Fruit fly (Drosophila melanogaster) S2 (cell line): Measurements from ENCODE around the gene Rrp45.

Experiments used
- CG8478 ChIP-seq: fragments of >200 bp; optimal IDR thresholded peaks from 2 replicates; lab custom pipeline; 2018
- CTCF ChIP-seq, 2 experiments: fragments of >200 bp; optimal IDR thresholded peaks; 2 replicates each; lab custom pipeline; 2018

Rrp45 gene

DNA sequence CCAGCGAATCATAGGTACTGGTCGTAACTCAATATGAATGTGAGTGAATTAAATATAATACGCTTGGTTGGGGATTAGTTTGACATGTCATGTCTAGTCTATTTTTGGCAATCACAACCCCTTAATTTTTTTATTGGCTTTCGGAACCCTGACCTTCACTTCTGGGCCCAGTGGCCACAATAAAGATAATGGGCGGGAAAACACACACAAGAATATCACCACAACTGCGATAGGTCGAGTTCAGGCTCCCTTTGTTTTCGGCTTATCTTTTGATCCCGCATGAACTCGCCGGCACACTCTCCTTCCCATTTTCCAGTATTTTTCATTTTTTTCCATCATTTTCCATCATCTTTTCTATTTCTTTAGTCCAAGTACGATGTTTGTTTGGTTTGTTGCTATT lies 27.1 kb upstream of the Rrp45 start:
- TF ChIP-seq CG8478 (lab: Kevin White, UChicago), result no peak
- no peak for TF ChIP-seq CTCF (optimal IDR thresholded peaks at IDR 0.05; lab: Kevin White, UChicago)

DNA sequence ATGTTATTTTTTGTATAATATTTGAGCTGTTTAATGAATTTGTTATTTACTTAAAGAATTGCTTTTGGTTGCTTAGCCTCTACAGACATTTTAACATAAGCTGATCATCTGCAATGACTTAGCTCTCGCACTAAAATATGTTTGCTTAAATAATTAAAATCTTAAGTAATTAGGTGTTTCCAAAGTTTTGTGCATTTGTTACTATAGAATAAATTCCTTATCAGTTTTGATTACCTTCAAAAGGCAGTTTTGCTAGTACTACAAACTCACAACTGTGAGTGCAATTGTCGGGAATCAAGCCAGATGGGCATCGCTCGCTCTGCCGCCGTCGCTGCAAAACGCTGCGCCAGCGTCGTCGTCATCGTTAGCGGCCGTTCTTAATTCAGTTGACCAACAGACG lies 25.4 kb upstream of the Rrp45 start:
- TF ChIP-seq CG8478 (lab: Kevin White, UChicago) (no peak), CTCF (optimal IDR thresholded peaks at IDR 0.05; lab: Kevin White, UChicago) (no peak)

dm6 chrX:16815168-16815567 lies 24.1 kb upstream of the Rrp45 start:
- TF ChIP-seq CTCF (optimal IDR thresholded peaks at IDR 0.05; lab: Kevin White, UChicago), result no peak
- TF ChIP-seq CG8478 (lab: Kevin White, UChicago), result no peak

DNA sequence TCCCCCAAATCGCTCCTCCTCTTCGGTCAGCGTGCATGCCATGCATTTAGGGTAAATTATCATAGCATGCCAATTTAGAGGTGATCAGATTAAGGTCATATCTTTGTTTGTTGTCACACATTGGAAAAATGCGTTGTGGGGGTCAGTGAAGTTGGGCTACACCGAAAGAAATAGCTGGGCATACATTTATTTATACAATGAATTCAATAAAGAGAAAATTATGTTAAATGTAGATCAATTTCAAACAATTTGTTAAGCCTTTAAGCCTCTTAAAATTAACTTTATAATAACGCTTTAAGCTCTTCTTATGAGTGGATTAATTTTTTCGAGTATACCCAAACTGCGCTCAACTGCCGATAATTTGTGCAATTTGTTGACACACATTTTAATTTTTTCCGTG lies 23.3 kb upstream of the Rrp45 start:
- no peak for TF ChIP-seq CTCF (optimal IDR thresholded peaks at IDR 0.05; lab: Kevin White, UChicago)
- TF ChIP-seq CG8478 (lab: Kevin White, UChicago), result no peak

DNA sequence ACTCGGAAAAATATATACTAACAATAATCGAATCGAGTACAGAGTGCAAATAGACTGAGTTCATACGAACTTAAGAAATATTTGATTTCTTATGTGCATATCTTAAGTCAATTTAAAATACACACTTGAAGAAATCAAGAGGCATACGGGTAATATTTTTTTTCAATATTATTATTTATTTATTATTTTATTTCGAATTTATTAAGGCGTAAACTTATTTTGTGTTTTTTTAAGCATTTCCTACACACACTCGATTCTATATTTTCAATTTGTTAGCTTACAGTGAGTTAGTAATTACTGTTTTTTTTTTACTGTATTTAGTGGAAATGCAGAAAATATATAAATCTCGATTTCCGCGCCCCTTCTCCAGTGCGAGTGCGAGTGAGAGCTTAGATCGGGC lies 22.2 kb upstream of the Rrp45 start:
- TF ChIP-seq CG8478 (lab: Kevin White, UChicago) (no peak), CTCF (optimal IDR thresholded peaks at IDR 0.05; lab: Kevin White, UChicago) (no peak)

- TF ChIP-seq CTCF (optimal IDR thresholded peaks at IDR 0.05; lab: Kevin White, UChicago) (no peak), CG8478 (lab: Kevin White, UChicago) (no peak)
Observed at dm6 chrX:16811213-16811749, 20.2 kb upstream of the Rrp45 start, which contains the start of gene CG4829. Gene CG4829 (plus strand): TSS chrX:16811699.

DNA sequence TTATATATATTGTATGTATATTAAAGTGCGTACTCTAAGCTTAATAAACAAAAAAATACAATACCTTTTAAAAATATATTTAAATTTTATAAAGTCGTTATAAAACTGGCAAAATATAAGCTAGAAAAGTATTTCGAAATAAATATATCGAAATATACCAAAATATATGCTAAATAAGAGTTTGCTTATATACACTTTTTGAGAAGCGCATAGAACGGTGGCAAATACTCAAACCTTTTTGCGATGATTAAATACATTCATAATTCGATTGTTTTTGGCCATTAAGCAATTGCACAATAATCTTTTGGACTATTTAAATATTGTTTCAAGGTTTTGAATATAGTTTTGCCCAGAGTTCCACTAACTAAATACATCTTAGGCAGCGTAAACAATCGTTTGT lies 18.0 kb upstream of the Rrp45 start:
- TF ChIP-seq CTCF (optimal IDR thresholded peaks at IDR 0.05; lab: Kevin White, UChicago) (no peak), CG8478 (lab: Kevin White, UChicago) (no peak)

DNA sequence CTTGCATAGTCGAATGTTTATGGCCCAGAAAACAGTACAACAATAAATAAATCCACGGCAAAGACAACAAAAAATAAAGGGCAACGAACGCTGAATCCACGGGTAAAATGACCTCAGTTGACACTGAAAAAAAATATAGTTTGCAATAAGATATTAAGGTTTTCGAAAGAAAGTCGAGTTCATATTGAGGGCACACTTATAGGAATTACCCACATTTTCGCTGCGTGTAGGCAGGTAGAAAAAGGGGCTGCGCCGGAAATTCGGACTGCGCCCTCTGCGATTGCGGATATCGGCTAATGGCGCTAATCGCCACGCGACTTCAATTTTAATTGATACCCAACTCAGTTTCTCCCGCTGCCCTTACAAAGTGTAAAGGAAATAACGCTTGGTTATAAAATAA lies 17.6 kb upstream of the Rrp45 start:
- TF ChIP-seq CTCF (optimal IDR thresholded peaks at IDR 0.05; lab: Kevin White, UChicago) (no peak), CG8478 (lab: Kevin White, UChicago) (no peak)

DNA sequence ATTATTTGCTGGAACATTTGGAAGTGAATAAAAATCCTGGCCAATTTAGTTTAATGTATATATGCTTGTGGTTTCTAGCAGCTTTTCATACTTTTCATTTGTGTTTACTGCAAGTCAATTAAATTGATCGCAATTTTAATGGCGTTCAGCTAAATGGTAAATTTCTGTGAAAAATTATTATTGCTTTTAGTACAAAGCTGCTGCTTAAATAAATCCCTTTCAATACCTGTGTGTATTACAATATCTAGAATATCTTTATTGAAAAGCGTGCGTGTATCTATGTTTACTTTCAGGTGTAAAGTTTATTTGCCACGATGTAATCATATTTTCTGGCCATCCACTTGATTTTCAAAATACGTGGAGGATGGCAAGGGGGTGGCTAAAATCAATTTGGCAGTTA lies 14.7 kb upstream of the Rrp45 start, which contains the start of gene ppk28:
TSS of gene ppk28 (plus strand) at position 301 of the 400 bp plus-strand sequence.
- no peak for TF ChIP-seq CG8478 (lab: Kevin White, UChicago)
- no peak for TF ChIP-seq CTCF (optimal IDR thresholded peaks at IDR 0.05; lab: Kevin White, UChicago)

DNA sequence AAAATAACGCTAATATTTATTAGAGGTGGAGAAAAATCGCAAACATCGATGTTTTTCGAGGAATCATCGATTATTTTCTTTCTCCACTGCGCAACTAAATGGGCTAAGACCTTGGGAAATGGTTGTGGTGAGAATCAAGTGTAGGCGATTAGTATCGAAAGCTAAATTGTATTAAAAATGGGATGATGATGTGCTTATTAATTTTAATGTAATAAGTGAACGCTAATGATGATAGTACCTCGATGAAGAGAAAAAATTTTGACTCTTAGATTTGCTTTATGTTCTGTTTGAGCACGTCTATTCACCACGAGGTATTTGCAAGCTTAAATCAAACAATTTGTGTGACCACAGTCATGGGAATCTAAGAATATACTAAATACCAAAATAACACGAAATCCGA lies 12.2 kb upstream of the Rrp45 start, which contains the start of the genes Rai1 and CG13005:
TSS of gene Rai1 (minus strand) at position 46 of the 400 bp plus-strand sequence.
TSS of gene CG13005 (plus strand) at position 352 of the 400 bp plus-strand sequence.
- TF ChIP-seq CG8478 (lab: Kevin White, UChicago) (no peak), CTCF (optimal IDR thresholded peaks at IDR 0.05; lab: Kevin White, UChicago) (no peak)

DNA sequence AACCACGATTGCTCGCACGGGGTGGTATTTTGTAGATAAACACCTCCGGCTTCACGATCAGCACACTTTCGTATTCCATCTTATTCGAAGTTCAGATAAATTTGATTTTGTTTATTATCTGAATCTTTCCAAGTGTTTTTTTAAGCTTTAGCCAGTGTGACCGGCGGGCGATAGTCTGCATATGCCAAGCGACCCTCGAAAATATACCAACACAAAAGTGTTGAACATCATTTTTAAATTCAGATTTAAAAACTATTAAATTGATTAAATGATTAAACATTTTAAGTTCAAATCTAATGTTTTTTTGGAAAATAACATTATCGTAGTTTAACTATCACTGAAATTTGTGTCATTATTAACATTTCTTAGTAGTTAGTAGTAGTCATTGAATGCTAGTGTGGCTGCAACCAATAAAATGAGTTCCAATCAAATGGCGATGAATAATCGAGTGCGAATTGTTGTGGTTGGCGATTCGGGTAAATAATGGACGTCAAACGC lies 9.5 kb upstream of the Rrp45 start, which contains the start of the genes CG9132 and CG4789:
TSS of gene CG9132 (minus strand) at position 181 of the 498 bp plus-strand sequence.
TSS of gene CG4789 (plus strand) at position 401 of the 498 bp plus-strand sequence.
- TF ChIP-seq CG8478 (lab: Kevin White, UChicago), result no peak
- TF ChIP-seq CTCF (optimal IDR thresholded peaks at IDR 0.05; lab: Kevin White, UChicago), result no peak

dm6 chrX:16799914-16800313 lies 8.8 kb upstream of the Rrp45 start:
- no peak for TF ChIP-seq CTCF (optimal IDR thresholded peaks at IDR 0.05; lab: Kevin White, UChicago)
- TF ChIP-seq CG8478 (lab: Kevin White, UChicago), result no peak

DNA sequence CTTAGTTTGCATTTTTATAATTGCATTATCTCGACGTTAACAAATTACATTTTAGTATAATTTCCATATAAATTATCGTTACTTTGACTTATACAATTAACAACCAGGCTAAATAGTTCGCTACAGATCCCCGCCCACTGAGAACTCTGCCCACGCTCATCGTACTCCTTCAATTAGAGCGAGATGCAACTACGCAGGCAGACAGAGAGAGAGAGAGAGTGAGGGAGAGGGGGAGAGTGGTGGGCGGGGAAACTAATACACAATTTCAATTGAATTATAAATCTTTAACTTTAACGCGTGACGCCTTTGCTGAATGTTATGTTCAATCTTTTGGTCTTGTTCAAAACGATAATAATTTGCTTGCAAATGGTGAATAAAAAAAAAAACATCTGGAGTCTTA lies 7.1 kb upstream of the Rrp45 start:
- TF ChIP-seq CG8478 (lab: Kevin White, UChicago) (no peak), CTCF (optimal IDR thresholded peaks at IDR 0.05; lab: Kevin White, UChicago) (no peak)

DNA sequence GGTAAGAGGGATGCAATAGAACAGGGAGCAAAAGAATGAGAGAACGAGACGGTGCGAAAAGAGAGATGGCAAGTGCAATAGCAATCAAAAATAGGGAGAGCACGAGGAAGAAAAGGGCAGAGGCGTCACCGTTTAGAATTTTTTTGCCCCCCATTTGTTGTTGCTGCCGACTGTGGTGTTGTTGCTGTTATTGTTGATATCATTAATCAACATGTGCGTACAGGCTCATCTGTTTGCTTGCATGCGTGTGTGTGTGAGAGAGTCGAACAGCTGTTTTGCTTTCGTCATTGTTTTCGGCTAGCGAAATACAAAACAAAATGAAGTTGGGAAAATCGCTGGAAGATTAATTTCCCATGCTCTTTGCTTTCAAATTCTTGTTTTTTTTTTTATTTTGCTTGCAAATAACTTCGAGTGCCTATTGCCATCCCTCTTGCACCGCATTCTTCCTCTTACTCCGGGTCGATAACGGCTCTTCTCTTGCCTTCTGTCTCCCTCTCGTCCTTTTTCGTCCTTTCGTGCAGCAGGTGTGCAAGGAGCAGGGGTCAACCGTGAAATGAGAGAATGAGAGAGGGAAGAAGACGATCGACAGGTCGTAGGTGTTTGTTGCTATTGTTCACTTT lies 2.2 kb upstream of the Rrp45 start:
- TF ChIP-seq CG8478 (lab: Kevin White, UChicago) (no peak), CTCF (optimal IDR thresholded peaks at IDR 0.05; lab: Kevin White, UChicago) (no peak)
